Worm (Caenorhabditis elegans) whole organism, early embryonic: Measurements from ENCODE around the gene hsp-75.

Experiments used
- B0310.2 ChIP-seq: sonication (generic microtip); optimal IDR thresholded peaks from 2 replicates; lab custom pipeline; 2016; ENCODE audit warnings: mild to moderate bottlenecking, missing genetic modification characterization, missing compliant biosample characterization
- F13C5.2 ChIP-seq: sonication (generic microtip); optimal IDR thresholded peaks from 2 replicates; lab custom pipeline; 2017; ENCODE audit warnings: mild to moderate bottlenecking, missing genetic modification characterization, inconsistent platforms, missing compliant biosample characterization
- ceh-13 ChIP-seq: fragments of 200-800 bp; sonication (Bioruptor generic); optimal IDR thresholded peaks from 2 replicates; lab custom pipeline; 2018; ENCODE audit warnings: mild to moderate bottlenecking, missing genetic modification characterization, missing compliant biosample characterization
- ceh-36 ChIP-seq: sonication (generic microtip); optimal IDR thresholded peaks from 2 replicates; lab custom pipeline; 2016; ENCODE audit warnings: missing genetic modification characterization, inconsistent platforms, missing compliant biosample characterization
- flt-1 ChIP-seq: fragments of 200-800 bp; sonication (Bioruptor generic); IDR thresholded peaks from 2 replicates; pipeline ENCODE4 v1.3.6; 2022; ENCODE audit warnings: missing genetic modification characterization, missing compliant biosample characterization
- hnd-1 ChIP-seq: sonication (generic microtip); optimal IDR thresholded peaks from 2 replicates; lab custom pipeline; 2016; ENCODE audit warnings: missing genetic modification characterization, missing compliant biosample characterization
- pes-1 ChIP-seq: fragments of 200-800 bp; sonication (Bioruptor generic); IDR thresholded peaks from 2 replicates; pipeline ENCODE4 v1.3.6; 2022; ENCODE audit warnings: missing genetic modification reagents, missing genetic modification characterization, missing compliant biosample characterization
- scrt-1 ChIP-seq: fragments of 200-800 bp; sonication (Bioruptor generic); IDR thresholded peaks from 2 replicates; pipeline ENCODE4 v1.3.6; 2022; ENCODE audit warnings: missing genetic modification characterization, missing compliant biosample characterization
- sea-1 ChIP-seq: fragments of 200-800 bp; sonication (Bioruptor generic); conservative IDR thresholded peaks from 2 replicates; pipeline ENCODE4 v1.3.6; 2022; ENCODE audit warnings: missing genetic modification characterization, missing compliant biosample characterization
- tbx-37 ChIP-seq: fragments of 200-800 bp; sonication (Bioruptor generic); conservative IDR thresholded peaks from 2 replicates; pipeline ENCODE4 v1.3.6; 2022; ENCODE audit warnings: missing genetic modification reagents, missing genetic modification characterization, missing compliant biosample characterization
- tra-4 ChIP-seq: sonication (generic microtip); optimal IDR thresholded peaks from 2 replicates; lab custom pipeline; 2017; ENCODE audit warnings: missing genetic modification characterization, missing compliant biosample characterization

hsp-75 gene

ce11 chrIII:7179538-7180301 is 46.8 kb downstream of the hsp-75 start, which contains the start of the genes rps-14 and rpl-36:
Gene rps-14, minus strand, starts transcription at chrIII:7179588.
Gene rpl-36, plus strand, starts transcription at chrIII:7180251.
- TF ChIP-seq F13C5.2 (peak; percentile 71), ceh-36 (no peak)

ce11 chrIII:7178497-7178896 is 48.0 kb downstream of the hsp-75 start:
- no peak for TF ChIP-seq hnd-1 (tag; lab: Kevin White, UChicago)
- no peak for TF ChIP-seq B0310.2
- no peak for TF ChIP-seq scrt-1 (GFP tag; lab: Robert Waterston, UW)
- TF ChIP-seq pes-1 (GFP tag; lab: Robert Waterston, UW): no peak
- TF ChIP-seq F13C5.2: no peak
- no peak for TF ChIP-seq ceh-13 (GFP tag; lab: Kevin White, UChicago)
- TF ChIP-seq sea-1 (GFP tag; lab: Robert Waterston, UW): no peak
- no peak for TF ChIP-seq tra-4 (tag; lab: Kevin White, UChicago)
- no peak for TF ChIP-seq ceh-36
- TF ChIP-seq flt-1 (GFP tag; lab: Robert Waterston, UW): no peak
- TF ChIP-seq tbx-37 (GFP tag; lab: Robert Waterston, UW): no peak
